Worm (Caenorhabditis elegans): ENCODE results near the gene srh-68.
A peak's percentile ranks its signal among the peaks of the same experiment; 100 is the strongest.

srh-68 gene

DNA sequence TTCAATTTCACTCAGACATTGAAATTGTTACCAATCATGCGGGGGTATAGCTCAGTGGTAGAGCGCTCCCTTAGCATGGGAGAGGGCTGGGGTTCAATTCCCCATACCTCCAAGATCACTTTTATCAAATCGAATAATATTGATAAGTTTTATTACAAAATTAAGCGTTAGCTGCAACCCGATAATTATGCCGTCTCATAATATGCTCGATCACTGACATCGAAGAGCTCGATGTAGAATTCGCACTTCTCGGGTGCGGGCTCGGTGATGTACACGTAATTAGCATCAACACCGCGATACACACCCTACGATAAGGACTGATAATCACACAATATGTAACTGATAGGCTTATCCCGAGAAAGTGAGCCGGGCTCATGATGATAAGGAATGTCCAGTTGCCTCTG lies 35.5 kb downstream of the srh-68 start (continued):
- TF ChIP-seq jun-1 (tag; optimal IDR thresholded peaks at IDR 0.05), result no peak
- TF ChIP-seq attf-4 (tag; optimal IDR thresholded peaks at IDR 0.05), result no peak
- TF ChIP-seq nhr-237 (tag; optimal IDR thresholded peaks at IDR 0.05), result no peak
- TF ChIP-seq zip-11 (GFP tag; IDR thresholded peaks at IDR 0.05), result no peak
- TF ChIP-seq egl-43 (GFP tag; IDR thresholded peaks at IDR 0.05), result no peak
- TF ChIP-seq duxl-1 (tag; optimal IDR thresholded peaks at IDR 0.05; ENCODE audit: poor library complexity), result no peak
- TF ChIP-seq sdz-12 (GFP tag; optimal IDR thresholded peaks at IDR 0.05), result no peak
- no peak for TF ChIP-seq Y105C5A.15 (GFP tag; IDR thresholded peaks at IDR 0.05)
- TF ChIP-seq arid-1 (GFP tag; conservative IDR thresholded peaks at IDR 0.05), result 0 out of 2 replicates have a peak, but pooled peaks have one; percentile 40
- no peak for TF ChIP-seq daf-19 (GFP tag; conservative IDR thresholded peaks at IDR 0.05)
- no peak for TF ChIP-seq unc-62 (GFP tag; optimal IDR thresholded peaks at IDR 0.05 in 1 of 2)
- TF ChIP-seq unc-62 (tag; optimal IDR thresholded peaks at IDR 0.05), result no peak
- no peak for TF ChIP-seq nhr-6 (tag; optimal IDR thresholded peaks at IDR 0.05)
- peak; percentile 26 for TF ChIP-seq gei-8 (GFP tag; optimal IDR thresholded peaks at IDR 0.05)
- no peak for TF ChIP-seq nhr-28 (tag; optimal IDR thresholded peaks at IDR 0.05)
- TF ChIP-seq spr-1 (tag; optimal IDR thresholded peaks at IDR 0.05), result no peak
- peak; percentile 80 for TF ChIP-seq F26F4.8 (GFP tag; conservative IDR thresholded peaks at IDR 0.05)
- no peak; the same call in 1 of the 2 replicates for TF ChIP-seq Y75B8A.6 (GFP tag; IDR thresholded peaks at IDR 0.05)
- TF ChIP-seq rbr-2 (tag; optimal IDR thresholded peaks at IDR 0.05), result no peak
- TF ChIP-seq Y48G9A.11 (GFP tag; IDR thresholded peaks at IDR 0.05), result 0 out of 2 replicates have a peak, but pooled peaks have one; percentile 46
- TF ChIP-seq mdl-1 (tag; optimal IDR thresholded peaks at IDR 0.05), result no peak
- no peak for TF ChIP-seq spr-3 (GFP tag; optimal IDR thresholded peaks at IDR 0.05)
- TF ChIP-seq zip-2 (tag; optimal IDR thresholded peaks at IDR 0.05), result peak; percentile 36
- TF ChIP-seq tag-97 (GFP tag; IDR thresholded peaks at IDR 0.05), result no peak
- TF ChIP-seq D1046.2 (GFP tag; IDR thresholded peaks at IDR 0.05), result 0 out of 2 replicates have a peak, but pooled peaks have one; percentile 49
- TF ChIP-seq ama-1 (optimal IDR thresholded peaks at IDR 0.05), result no peak
- no peak for TF ChIP-seq nhr-76 (tag; optimal IDR thresholded peaks at IDR 0.05)
- peak; percentile 3 for TF ChIP-seq hlh-11 (tag; optimal IDR thresholded peaks at IDR 0.05)
- TF ChIP-seq nhr-10 (tag; optimal IDR thresholded peaks at IDR 0.05), result no peak
- TF ChIP-seq aly-2 (tag; optimal IDR thresholded peaks at IDR 0.05), result no peak
- no peak for TF ChIP-seq ceh-62 (tag; optimal IDR thresholded peaks at IDR 0.05)
- TF ChIP-seq php-3 (GFP tag; IDR thresholded peaks at IDR 0.05), result no peak
- TF ChIP-seq hlh-30 (tag; optimal IDR thresholded peaks at IDR 0.05; ENCODE audit: insufficient read depth), result peak; percentile 22
- no peak for TF ChIP-seq zfp-2 (tag; optimal IDR thresholded peaks at IDR 0.05)
- TF ChIP-seq F10B5.3 (tag; optimal IDR thresholded peaks at IDR 0.05), result no peak
- TF ChIP-seq nhr-25 (tag; optimal IDR thresholded peaks at IDR 0.05; ENCODE audit: borderline replicate concordance, insufficient read depth), result no peak
- peak; percentile 62; the same call in 1 of the 2 replicates for TF ChIP-seq dmd-8 (GFP tag; IDR thresholded peaks at IDR 0.05)
- no peak for TF ChIP-seq ceh-44 (GFP tag; IDR thresholded peaks at IDR 0.05)
- no peak for TF ChIP-seq hif-1 (tag; optimal IDR thresholded peaks at IDR 0.05)
- TF ChIP-seq daf-8 (GFP tag; IDR thresholded peaks at IDR 0.05), result no peak
- TF ChIP-seq unc-39 (tag; optimal IDR thresholded peaks at IDR 0.05), result no peak
- TF ChIP-seq fos-1 (tag; optimal IDR thresholded peaks at IDR 0.05), result no peak
- no peak for TF ChIP-seq lin-39 (tag; optimal IDR thresholded peaks at IDR 0.05)
- TF ChIP-seq ztf-7 (tag; optimal IDR thresholded peaks at IDR 0.05), result no peak
- TF ChIP-seq lin-15B (tag; optimal IDR thresholded peaks at IDR 0.05), result no peak
- no peak for TF ChIP-seq nhr-111 (GFP tag; optimal IDR thresholded peaks at IDR 0.05)
- TF ChIP-seq ceh-32 (tag; optimal IDR thresholded peaks at IDR 0.05; ENCODE audit: poor library complexity), result no peak
- no peak for TF ChIP-seq F37D6.2 (tag; optimal IDR thresholded peaks at IDR 0.05)
- TF ChIP-seq snpc-1.2 (GFP tag; IDR thresholded peaks at IDR 0.05), result no peak; the same call in none of the 2 replicates
- no peak for TF ChIP-seq ceh-82 (tag; optimal IDR thresholded peaks at IDR 0.05)
- TF ChIP-seq set-16 (GFP tag; IDR thresholded peaks at IDR 0.05), result no peak
- TF ChIP-seq lin-29 (GFP tag; IDR thresholded peaks at IDR 0.05), result no peak
- TF ChIP-seq T26A8.4 (GFP tag; IDR thresholded peaks at IDR 0.05), result no peak
